Worm (Caenorhabditis elegans): ENCODE data around the gene W09G12.10.

Gene W09G12.10

ce11 chrIV:1174411-1174810 is 46.7 kb downstream of the W09G12.10 start:
- TF ChIP-seq ceh-63 (GFP tag; optimal IDR thresholded peaks at IDR 0.05) (no peak), hpl-2 (GFP tag; optimal IDR thresholded peaks at IDR 0.05) (no peak), F16B12.6 (tag; optimal IDR thresholded peaks at IDR 0.05) (no peak), nhr-77 (tag; optimal IDR thresholded peaks at IDR 0.05) (no peak), elt-3 (tag; optimal IDR thresholded peaks at IDR 0.05) (no peak), vab-15 (tag; optimal IDR thresholded peaks at IDR 0.05) (no peak), dsc-1 (tag; optimal IDR thresholded peaks at IDR 0.05) (no peak), nhr-85 (tag) (no peak), fkh-8 (tag; optimal IDR thresholded peaks at IDR 0.05) (no peak), snpc-4 (tag; optimal IDR thresholded peaks at IDR 0.05) (no peak), nhr-71 (tag; optimal IDR thresholded peaks at IDR 0.05) (no peak), mdl-1 (tag; optimal IDR thresholded peaks at IDR 0.05) (no peak), C34B4.2 (tag; optimal IDR thresholded peaks at IDR 0.05) (no peak), pag-3 (tag; optimal IDR thresholded peaks at IDR 0.05; ENCODE audit: borderline replicate concordance, insufficient read depth) (no peak), irx-1 (tag; optimal IDR thresholded peaks at IDR 0.05) (no peak)

- no peak for TF ChIP-seq nhr-19 (GFP tag; conservative IDR thresholded peaks at IDR 0.05)
- no peak for TF ChIP-seq nhr-237 (tag; optimal IDR thresholded peaks at IDR 0.05)
- no peak for TF ChIP-seq ces-1 (GFP tag; optimal IDR thresholded peaks at IDR 0.05)
- no peak for TF ChIP-seq grh-1 (GFP tag; IDR thresholded peaks at IDR 0.05)
- TF ChIP-seq lir-3 (tag; optimal IDR thresholded peaks at IDR 0.05; ENCODE audit: poor library complexity), result no peak
- no peak for TF ChIP-seq vab-15 (tag; optimal IDR thresholded peaks at IDR 0.05)
- TF ChIP-seq lin-15B (tag; optimal IDR thresholded peaks at IDR 0.05), result no peak
- TF ChIP-seq sptf-1 (tag; optimal IDR thresholded peaks at IDR 0.05), result no peak
- no peak for TF ChIP-seq zip-4 (GFP tag; optimal IDR thresholded peaks at IDR 0.05)
- no peak for TF ChIP-seq dsc-1 (tag; optimal IDR thresholded peaks at IDR 0.05)
- no peak for TF ChIP-seq elt-3 (tag; optimal IDR thresholded peaks at IDR 0.05)
- no peak for TF ChIP-seq nhr-20 (tag; optimal IDR thresholded peaks at IDR 0.05)
- no peak for TF ChIP-seq unc-98 (GFP tag; IDR thresholded peaks at IDR 0.05)
- TF ChIP-seq unc-62 (GFP tag; optimal IDR thresholded peaks at IDR 0.05), result no peak
Measured at ce11 chrIV:1170408-1170807, 50.7 kb downstream of the W09G12.10 start, which contains the start of gene cec-2. cec-2 (plus strand) TSS chrIV:1170708.
